Worm (Caenorhabditis elegans) whole organism, L4 larva: ENCODE results near the gene dnc-4.
A peak's percentile ranks its signal among the peaks of the same experiment; 100 is the strongest.

Experiments used
- F26F4.8 ChIP-seq: fragments of 200-800 bp; sonication (Bioruptor generic); conservative IDR thresholded peaks from 2 replicates; pipeline ENCODE4 v1.3.6; 2022; ENCODE audit warnings: missing genetic modification characterization, missing compliant biosample characterization
- F49E8.2 ChIP-seq: sonication (generic microtip); optimal IDR thresholded peaks from 2 replicates; lab custom pipeline; 2016; ENCODE audit warnings: missing compliant biosample characterization, mild to moderate bottlenecking, missing genetic modification characterization, borderline replicate concordance
- R02D3.7 ChIP-seq: fragments of 150-350 bp; sonication (generic microtip); optimal IDR thresholded peaks from 3 replicates; lab custom pipeline; 2014; ENCODE audit warnings: missing biosample characterization, missing genetic modification characterization
- ZK337.2 ChIP-seq: fragments of 200-800 bp; sonication (Bioruptor generic); IDR thresholded peaks from 2 replicates; pipeline ENCODE4 v1.3.6; 2022; ENCODE audit warnings: missing genetic modification reagents, missing genetic modification characterization, missing compliant biosample characterization
- ZK546.5 ChIP-seq, 2 experiments: sonication (generic microtip); optimal IDR thresholded peaks; 2 replicates each; lab custom pipeline; 2017; ENCODE audit warnings: missing biosample characterization in 2 of 2, missing genetic modification characterization in 2 of 2
- aha-1 ChIP-seq: fragments of 150-350 bp; peaks from one replicate; lab custom pipeline; 2014; ENCODE audit warnings: missing biosample characterization, missing genetic modification characterization
- aly-2 ChIP-seq: sonication (generic microtip); optimal IDR thresholded peaks from 2 replicates; lab custom pipeline; 2018; ENCODE audit warnings: missing biosample characterization, missing genetic modification characterization
- ceh-20 ChIP-seq: fragments of 200-800 bp; sonication (Bioruptor generic); IDR thresholded peaks from 2 replicates; pipeline ENCODE4 v1.3.6; 2022; ENCODE audit warnings: missing genetic modification reagents, missing genetic modification characterization, missing compliant biosample characterization
- cey-2 ChIP-seq: sonication (generic microtip); optimal IDR thresholded peaks from 3 replicates; lab custom pipeline; 2017; ENCODE audit warnings: missing genetic modification characterization, mild to moderate bottlenecking, missing compliant biosample characterization, antibody characterized with exemption, borderline replicate concordance; ENCODE audit not compliant: insufficient read depth
- dmd-6 ChIP-seq: fragments of 200-800 bp; sonication (Bioruptor generic); IDR thresholded peaks from 2 replicates; pipeline ENCODE4 v1.3.6; 2022; ENCODE audit warnings: missing genetic modification reagents, missing genetic modification characterization, missing compliant biosample characterization
- dmd-8 ChIP-seq: fragments of 200-800 bp; sonication (Bioruptor generic); IDR thresholded peaks from 2 replicates; pipeline ENCODE4 v1.3.6; 2022; ENCODE audit warnings: missing genetic modification characterization, missing compliant biosample characterization
- dmd-9 ChIP-seq: fragments of 200-800 bp; sonication (Bioruptor generic); IDR thresholded peaks from 2 replicates; pipeline ENCODE4 v1.3.6; 2022; ENCODE audit warnings: missing genetic modification reagents, missing genetic modification characterization, missing compliant biosample characterization
- dpl-1 ChIP-seq: fragments of 150-350 bp; optimal IDR thresholded peaks from 2 replicates; lab custom pipeline; 2014; ENCODE audit warnings: missing biosample characterization, missing genetic modification reagents, missing genetic modification characterization
- dve-1 ChIP-seq: sonication (generic microtip); optimal IDR thresholded peaks from 2 replicates; lab custom pipeline; 2017; ENCODE audit warnings: antibody characterized with exemption, mild to moderate bottlenecking, missing genetic modification characterization, missing compliant biosample characterization; ENCODE audit not compliant: insufficient read depth
- egl-43 ChIP-seq: fragments of 200-800 bp; sonication (Bioruptor generic); IDR thresholded peaks from 2 replicates; pipeline ENCODE4 v1.3.6; 2022; ENCODE audit warnings: missing genetic modification reagents, missing genetic modification characterization, missing compliant biosample characterization
- fkh-10 ChIP-seq: fragments of 150-350 bp; optimal IDR thresholded peaks from 2 replicates; lab custom pipeline; 2014; ENCODE audit warnings: missing biosample characterization, missing genetic modification reagents, missing genetic modification characterization
- gei-8 ChIP-seq: fragments of 200-800 bp; sonication (Bioruptor generic); optimal IDR thresholded peaks from 2 replicates; lab custom pipeline; 2018; ENCODE audit warnings: mild to moderate bottlenecking, missing genetic modification characterization, missing compliant biosample characterization
- hif-1 ChIP-seq, 2 experiments: sonication (generic microtip); optimal IDR thresholded peaks; 2 replicates each; lab custom pipeline; 2016 to 2017; ENCODE audit warnings: missing compliant biosample characterization in 2 of 2, missing genetic modification characterization in 2 of 2, missing genetic modification reagents in 2 of 2, missing genotype in 2 of 2, mild to moderate bottlenecking in 1 of 2
- hlh-11 ChIP-seq: fragments of 200-800 bp; sonication (Bioruptor generic); optimal IDR thresholded peaks from 2 replicates; lab custom pipeline; 2018; ENCODE audit warnings: mild to moderate bottlenecking, missing genetic modification characterization, missing compliant biosample characterization
- hlh-30 ChIP-seq: sonication (generic microtip); optimal IDR thresholded peaks from 2 replicates; lab custom pipeline; 2017; ENCODE audit warnings: antibody characterized with exemption, mild to moderate bottlenecking, missing genetic modification characterization, missing compliant biosample characterization; ENCODE audit not compliant: insufficient read depth
- jun-1 ChIP-seq: fragments of 150-350 bp; optimal IDR thresholded peaks from 2 replicates; lab custom pipeline; 2014; ENCODE audit warnings: missing biosample characterization, missing genetic modification reagents, missing genetic modification characterization
- lin-13 ChIP-seq: fragments of 150-350 bp; optimal IDR thresholded peaks from 2 replicates; lab custom pipeline; 2014; ENCODE audit warnings: missing biosample characterization, missing genetic modification reagents, missing genetic modification characterization
- lir-3 ChIP-seq: sonication (generic microtip); optimal IDR thresholded peaks from 2 replicates; lab custom pipeline; 2016; ENCODE audit warnings: mild to moderate bottlenecking, missing genetic modification characterization, missing compliant biosample characterization
- lsy-2 ChIP-seq, 2 experiments: fragments of 150-350 bp in 1 of 2; sonication (generic microtip) in 1 of 2; optimal IDR thresholded peaks; 2 replicates each; lab custom pipeline; 2014 to 2017; ENCODE audit warnings: missing biosample characterization in 2 of 2, missing genetic modification characterization in 2 of 2
- mdl-1 ChIP-seq, 2 experiments: fragments of 150-350 bp in 1 of 2; sonication (generic microtip) in 1 of 2; optimal IDR thresholded peaks; 2 replicates each; lab custom pipeline; 2014 to 2017; ENCODE audit warnings: missing biosample characterization in 2 of 2, missing genetic modification characterization in 2 of 2
- mep-1 ChIP-seq: fragments of 150-350 bp; sonication (generic microtip); optimal IDR thresholded peaks from 3 replicates; lab custom pipeline; 2014; ENCODE audit warnings: missing biosample characterization, missing genetic modification characterization
- mes-2 ChIP-seq: sonication (generic microtip); optimal IDR thresholded peaks from 2 replicates; lab custom pipeline; 2016; ENCODE audit warnings: missing genotype, mild to moderate bottlenecking, missing genetic modification characterization, missing compliant biosample characterization; ENCODE audit not compliant: poor library complexity, severe bottlenecking
- mxl-2 ChIP-seq: fragments of 200-800 bp; sonication (Bioruptor generic); conservative IDR thresholded peaks from 2 replicates; pipeline ENCODE4 v1.3.6; 2022; ENCODE audit warnings: missing genetic modification reagents, missing genetic modification characterization, missing compliant biosample characterization
- mxl-3 ChIP-seq: fragments of 200-800 bp; sonication (Bioruptor generic); optimal IDR thresholded peaks from 2 replicates; lab custom pipeline; 2018; ENCODE audit warnings: mild to moderate bottlenecking, missing genetic modification characterization, missing compliant biosample characterization
- nhr-102 ChIP-seq: sonication (generic microtip); optimal IDR thresholded peaks from 2 replicates; lab custom pipeline; 2016; ENCODE audit warnings: mild to moderate bottlenecking, missing genetic modification characterization, moderate library complexity, missing compliant biosample characterization
- nhr-25 ChIP-seq: sonication (generic microtip); optimal IDR thresholded peaks from 2 replicates; lab custom pipeline; 2017; ENCODE audit warnings: missing genetic modification characterization, mild to moderate bottlenecking, missing compliant biosample characterization, antibody characterized with exemption, moderate library complexity, borderline replicate concordance; ENCODE audit not compliant: insufficient read depth
- nhr-28 ChIP-seq: fragments of 150-350 bp; optimal IDR thresholded peaks from 2 replicates; lab custom pipeline; 2014; ENCODE audit warnings: missing biosample characterization, missing genetic modification characterization
- nhr-42 ChIP-seq: fragments of 200-800 bp; sonication (Bioruptor generic); IDR thresholded peaks from 2 replicates; pipeline ENCODE4 v1.3.6; 2022; ENCODE audit warnings: missing genetic modification characterization, missing compliant biosample characterization
- nhr-48 ChIP-seq: sonication (generic microtip); optimal IDR thresholded peaks from 2 replicates; lab custom pipeline; 2016; ENCODE audit warnings: mild to moderate bottlenecking, missing genetic modification characterization, missing compliant biosample characterization
- nhr-77 ChIP-seq: fragments of 150-350 bp; optimal IDR thresholded peaks from 2 replicates; lab custom pipeline; 2014; ENCODE audit warnings: missing biosample characterization, missing genetic modification characterization
- pqm-1 ChIP-seq: sonication (generic microtip); optimal IDR thresholded peaks from 2 replicates; lab custom pipeline; 2017; ENCODE audit warnings: missing biosample characterization, missing genetic modification characterization
- saeg-2 ChIP-seq: fragments of 200-800 bp; sonication (Bioruptor generic); IDR thresholded peaks from 2 replicates; pipeline ENCODE4 v1.3.6; 2022; ENCODE audit warnings: missing genetic modification reagents, missing genetic modification characterization, missing compliant biosample characterization
- sdz-12 ChIP-seq: fragments of 200-800 bp; sonication (Bioruptor generic); optimal IDR thresholded peaks from 2 replicates; lab custom pipeline; 2018; ENCODE audit warnings: mild to moderate bottlenecking, missing genetic modification characterization, missing compliant biosample characterization
- snpc-4 ChIP-seq: fragments of 150-350 bp; optimal IDR thresholded peaks from 2 replicates; lab custom pipeline; 2014; ENCODE audit warnings: missing biosample characterization, missing genetic modification characterization
- tra-1 ChIP-seq: fragments of 200-800 bp; sonication (Bioruptor generic); IDR thresholded peaks from 2 replicates; pipeline ENCODE4 v1.3.6; 2022; ENCODE audit warnings: missing genetic modification reagents, missing genetic modification characterization, missing compliant biosample characterization
- unc-39 ChIP-seq: sonication (generic microtip); optimal IDR thresholded peaks from 2 replicates; lab custom pipeline; 2017; ENCODE audit warnings: missing biosample characterization, missing genetic modification characterization
- unc-62 ChIP-seq, 3 experiments: fragments of 150-350 bp in 1 of 3; sonication (generic microtip); optimal IDR thresholded peaks in 2 of 3; peaks in 1 of 3; 1 replicate in 1 of 3; 2 replicates in 2 of 3; lab custom pipeline; 2014 to 2017; ENCODE audit warnings: missing biosample characterization in 3 of 3, missing genetic modification characterization in 3 of 3, missing genetic modification reagents in 3 of 3, missing genotype in 1 of 3
- vab-7 ChIP-seq: fragments of 200-800 bp; sonication (Bioruptor generic); IDR thresholded peaks from 2 replicates; pipeline ENCODE4 v1.3.6; 2022; ENCODE audit warnings: missing genetic modification reagents, missing genetic modification characterization, missing compliant biosample characterization
- zag-1 ChIP-seq: fragments of 150-350 bp; optimal IDR thresholded peaks from 2 replicates; lab custom pipeline; 2014; ENCODE audit warnings: missing biosample characterization, missing genetic modification characterization
- zfp-2 ChIP-seq: sonication (generic microtip); optimal IDR thresholded peaks from 2 replicates; lab custom pipeline; 2016; ENCODE audit warnings: mild to moderate bottlenecking, missing genetic modification characterization, missing compliant biosample characterization

Gene dnc-4

ce11 chrIV:8029413-8029812 is 9.8 kb upstream of the dnc-4 start, which contains the start of gene nhr-31:
nhr-31 (minus strand) TSS chrIV:8029513.
- TF ChIP-seq dmd-9 (GFP tag; lab: Robert Waterston, UW) (no peak), snpc-4 (tag; lab: Kevin White, UChicago) (no peak), mxl-2 (no peak), vab-7 (no peak), unc-39 (tag; lab: Kevin White, UChicago) (no peak), ZK546.5 (tag; optimal IDR thresholded peaks at IDR 0.05; lab: Kevin White, UChicago) (no peak), saeg-2 (GFP tag; lab: Robert Waterston, UW) (no peak), pqm-1 (tag; lab: Kevin White, UChicago) (no peak), R02D3.7 (no peak), dmd-8 (GFP tag; lab: Robert Waterston, UW) (no peak), nhr-102 (tag; lab: Kevin White, UChicago) (no peak), fkh-10 (GFP tag; lab: Kevin White, UChicago) (no peak), lsy-2 (tag; optimal IDR thresholded peaks at IDR 0.05; lab: Kevin White, UChicago) (no peak), lir-3 (tag; lab: Kevin White, UChicago) (no peak), F49E8.2 (tag; lab: Kevin White, UChicago) (no peak), aly-2 (tag; lab: Kevin White, UChicago) (no peak), nhr-28 (tag; lab: Kevin White, UChicago) (no peak)

ce11 chrIV:8028372-8028771 is 8.8 kb upstream of the dnc-4 start:
- TF ChIP-seq mdl-1 (tag; optimal IDR thresholded peaks at IDR 0.05; lab: Kevin White, UChicago) (peak; percentile 32 to 89), mep-1 (peak; percentile 70), sdz-12 (GFP tag; lab: Kevin White, UChicago) (no peak), nhr-25 (tag; lab: Kevin White, UChicago) (peak; percentile 20), hif-1 (tag; optimal IDR thresholded peaks at IDR 0.05; lab: Kevin White, UChicago) (no peak), hlh-30 (tag; lab: Kevin White, UChicago) (peak; percentile 78), lsy-2 (tag; optimal IDR thresholded peaks at IDR 0.05; lab: Kevin White, UChicago) (peak in 1 of 2 experiments; percentile 38), nhr-102 (tag; lab: Kevin White, UChicago) (peak; percentile 19), aha-1 (tag; lab: Kevin White, UChicago) (peak; percentile 98), nhr-48 (tag; lab: Kevin White, UChicago) (peak; percentile 58), dve-1 (tag; lab: Kevin White, UChicago) (peak; percentile 80), cey-2 (tag; lab: Kevin White, UChicago) (peak; percentile 72), zfp-2 (tag; lab: Kevin White, UChicago) (no peak), mes-2 (tag; lab: Kevin White, UChicago) (peak; percentile 40), unc-62 (GFP tag; optimal IDR thresholded peaks at IDR 0.05 in 1 of 2; lab: Kevin White, UChicago) (peak in 1 of 2 experiments; percentile 94), unc-62 (tag; optimal IDR thresholded peaks at IDR 0.05; lab: Kevin White, UChicago) (no peak), pqm-1 (tag; lab: Kevin White, UChicago) (peak; percentile 49), zag-1 (no peak), jun-1 (tag; lab: Kevin White, UChicago) (no peak), mxl-3 (GFP tag; lab: Kevin White, UChicago) (peak; percentile 92), dpl-1 (peak; percentile 29), hlh-11 (tag; lab: Kevin White, UChicago) (peak; percentile 83), nhr-28 (tag; lab: Kevin White, UChicago) (peak; percentile 68), dmd-6 (peak; percentile 83), nhr-77 (tag; lab: Kevin White, UChicago) (peak; percentile 37), lin-13 (GFP tag; lab: Kevin White, UChicago) (no peak), egl-43 (GFP tag; lab: Robert Waterston, UW) (no peak), ZK337.2 (GFP tag; lab: Robert Waterston, UW) (no peak), nhr-42 (GFP tag; lab: Robert Waterston, UW) (no peak), gei-8 (peak; percentile 45), F26F4.8 (GFP tag; lab: Robert Waterston, UW) (no peak), ceh-20 (GFP tag; lab: Robert Waterston, UW) (peak; percentile 37), tra-1 (GFP tag; lab: Robert Waterston, UW) (peak; percentile 67)
